Fruit fly (Drosophila melanogaster) whole organism: ENCODE measurements around the gene Eip74EF.

Source experiments
- CG8478 ChIP-seq: fragments of >200 bp; optimal IDR thresholded peaks from 2 replicates; lab custom pipeline; 2018; ENCODE audit warnings: inconsistent platforms
- psq ChIP-seq: fragments of >200 bp; optimal IDR thresholded peaks from 2 replicates; lab custom pipeline; 2017
- usp ChIP-seq: fragments of >200 bp; optimal IDR thresholded peaks from 2 replicates; lab custom pipeline; 2017; ENCODE audit warnings: missing biosample characterization, missing genetic modification characterization, mixed read lengths

- TF ChIP-seq usp (GFP tag; lab: Kevin White, UChicago) (no peak), CG8478 (no peak), psq (lab: Kevin White, UChicago) (no peak)
Observed at dm6 chr3L:17588686-17589085, 30.4 kb downstream of the Eip74EF start.
